Fruit fly (Drosophila melanogaster): ENCODE measurements around the gene lush.

Gene lush

DNA sequence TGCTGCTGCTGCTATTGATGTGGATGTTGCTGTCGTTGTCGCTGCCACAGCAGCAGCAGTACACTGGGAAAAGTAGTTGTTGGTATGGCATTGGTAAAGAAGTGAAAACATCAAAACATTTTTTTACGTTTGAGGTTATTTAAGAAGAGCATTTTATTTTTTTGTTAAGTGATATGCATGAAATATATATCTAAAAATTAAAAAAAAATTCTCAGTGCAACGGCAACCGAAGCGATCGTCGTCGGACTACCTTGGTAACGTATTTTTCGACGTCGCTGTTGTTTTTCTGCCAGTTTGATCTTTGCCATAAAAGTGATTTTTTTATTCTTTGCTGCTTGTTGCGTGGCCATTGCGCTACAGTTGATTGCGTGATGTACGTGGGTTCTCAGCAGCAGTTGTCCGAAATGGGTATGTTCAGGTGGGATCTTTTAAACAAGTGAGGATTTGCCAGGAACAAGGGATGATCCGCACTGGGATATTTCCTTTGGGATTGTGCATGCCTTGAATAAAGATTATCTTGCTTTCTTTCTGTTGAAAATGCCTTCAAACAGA, 45.1 kb downstream of the lush start (continued):
- TF ChIP-seq Spps (tag; optimal IDR thresholded peaks at IDR 0.05) (peak; percentile 95), CG4617 (GFP tag; optimal IDR thresholded peaks at IDR 0.05; ENCODE audit: borderline replicate concordance) (peak; percentile 90), H15 (GFP tag; IDR thresholded peaks at IDR 0.05) (peak; percentile 94), Nf-YB (GFP tag; optimal IDR thresholded peaks at IDR 0.05) (peak; percentile 83), row (GFP tag; IDR thresholded peaks at IDR 0.05) (peak; percentile 96), Side (GFP tag; optimal IDR thresholded peaks at IDR 0.05) (peak; percentile 92), Doc3 (GFP tag; IDR thresholded peaks at IDR 0.05; ENCODE audit: partially characterized antibody) (no peak), exex (tag; optimal IDR thresholded peaks at IDR 0.05) (peak; percentile 73), CG4360 (GFP tag; IDR thresholded peaks at IDR 0.05) (peak; percentile 79), ab (GFP tag; optimal IDR thresholded peaks at IDR 0.05) (peak; percentile 75), luna (GFP tag; optimal IDR thresholded peaks at IDR 0.05) (peak; percentile 75), CG3281 (GFP tag; optimal IDR thresholded peaks at IDR 0.05) (peak; percentile 93), pan (optimal IDR thresholded peaks at IDR 0.05) (no peak), pan (GFP tag; optimal IDR thresholded peaks at IDR 0.05 in 1 of 2, IDR thresholded peaks at IDR 0.05 in 1 of 2) (peak in 1 of 2 experiments; percentile 94), TFAM (GFP tag; optimal IDR thresholded peaks at IDR 0.05) (peak; percentile 70), Aef1 (GFP tag; IDR thresholded peaks at IDR 0.05) (peak; percentile 94), az2 (GFP tag; optimal IDR thresholded peaks at IDR 0.05) (peak; percentile 96), CG9876 (GFP tag; optimal IDR thresholded peaks at IDR 0.05) (peak; percentile 54), CG2678 (tag; optimal IDR thresholded peaks at IDR 0.05) (peak; percentile 96), Deaf1 (tag; optimal IDR thresholded peaks at IDR 0.05) (peak; percentile 74), NK7.1 (GFP tag; optimal IDR thresholded peaks at IDR 0.05) (peak; percentile 68), CG42726 (GFP tag; IDR thresholded peaks at IDR 0.05; ENCODE audit: partially characterized antibody) (no peak), fd96Cb (tag; optimal IDR thresholded peaks at IDR 0.05) (peak; percentile 96), CG8478 (optimal IDR thresholded peaks at IDR 0.05) (no peak), CG18011 (GFP tag; optimal IDR thresholded peaks at IDR 0.05) (peak; percentile 68), lilli (GFP tag; optimal IDR thresholded peaks at IDR 0.05) (peak; percentile 97), CG10979 (tag; optimal IDR thresholded peaks at IDR 0.05) (peak; percentile 98), CG4707 (GFP tag; optimal IDR thresholded peaks at IDR 0.05) (peak; percentile 90), Drgx (GFP tag; IDR thresholded peaks at IDR 0.05) (peak; percentile 99), fd64A (GFP tag; optimal IDR thresholded peaks at IDR 0.05) (peak; percentile 92), CG10366 (GFP tag; IDR thresholded peaks at IDR 0.05) (peak; percentile 95), CG17361 (GFP tag; IDR thresholded peaks at IDR 0.05) (peak; percentile 94), B-H1 (GFP tag; IDR thresholded peaks at IDR 0.05) (peak; percentile 93), CG10565 (GFP tag; optimal IDR thresholded peaks at IDR 0.05) (peak; percentile 83), corto (GFP tag; optimal IDR thresholded peaks at IDR 0.05) (peak; percentile 92), Rx (GFP tag; IDR thresholded peaks at IDR 0.05) (peak; percentile 87), CG15514 (GFP tag; optimal IDR thresholded peaks at IDR 0.05) (peak; percentile 86), Stat92E (GFP tag; optimal IDR thresholded peaks at IDR 0.05) (peak in 1 of 3 experiments; percentile 90), CG1603 (tag; optimal IDR thresholded peaks at IDR 0.05) (peak; percentile 86), hth (optimal IDR thresholded peaks at IDR 0.05) (no peak), jing (GFP tag; optimal IDR thresholded peaks at IDR 0.05) (peak; percentile 87), CG11398 (GFP tag; optimal IDR thresholded peaks at IDR 0.05) (peak; percentile 84), Elba2 (GFP tag; optimal IDR thresholded peaks at IDR 0.05) (peak; percentile 96), CG13123 (GFP tag; optimal IDR thresholded peaks at IDR 0.05) (peak; percentile 91), CG4854 (GFP tag; optimal IDR thresholded peaks at IDR 0.05) (peak; percentile 92), slou (GFP tag; optimal IDR thresholded peaks at IDR 0.05) (peak; percentile 91), wor (GFP tag; IDR thresholded peaks at IDR 0.05) (peak; percentile 89), Sry-β (GFP tag; optimal IDR thresholded peaks at IDR 0.05) (peak; percentile 62), Dfd (GFP tag; optimal IDR thresholded peaks at IDR 0.05) (no peak), CTCF (GFP tag; optimal IDR thresholded peaks at IDR 0.05) (peak; percentile 47), CG9727 (GFP tag; optimal IDR thresholded peaks at IDR 0.05) (peak; percentile 98)
